Worm (Caenorhabditis elegans): ENCODE measurements around the gene nmy-1.

nmy-1 gene

DNA sequence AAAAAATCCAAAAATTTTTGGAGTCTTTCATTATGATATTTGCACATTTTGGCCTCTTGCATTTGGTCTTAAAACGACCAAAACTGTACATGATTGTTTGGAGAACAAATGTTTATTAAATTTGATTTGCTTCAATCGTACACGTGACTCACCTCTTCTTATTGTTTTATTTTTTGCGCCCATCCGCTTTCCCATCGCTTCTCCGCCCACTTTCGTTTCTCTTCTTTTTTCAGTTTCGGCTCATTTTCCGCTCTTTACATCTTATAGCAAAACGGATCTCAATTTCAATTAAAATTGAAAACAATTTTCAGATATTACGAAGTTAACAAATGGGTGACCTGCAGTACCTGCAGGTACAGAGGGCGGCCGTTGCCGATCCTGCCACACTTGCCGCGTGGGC lies at the start of gene nmy-1:
Gene nmy-1, plus strand, starts transcription at position 301 of the 400 bp plus-strand sequence.
- no peak for TF ChIP-seq mls-2 (tag; optimal IDR thresholded peaks at IDR 0.05)
- TF ChIP-seq elt-1 (tag; optimal IDR thresholded peaks at IDR 0.05; ENCODE audit: borderline replicate concordance, insufficient read depth), result no peak
- no peak for TF ChIP-seq ztf-11 (tag; optimal IDR thresholded peaks at IDR 0.05)
- TF ChIP-seq nhr-237 (tag; optimal IDR thresholded peaks at IDR 0.05), result no peak
- no peak for TF ChIP-seq nhr-76 (tag; optimal IDR thresholded peaks at IDR 0.05)
- no peak for TF ChIP-seq nhr-12 (tag; optimal IDR thresholded peaks at IDR 0.05)
- TF ChIP-seq lsy-2 (tag; optimal IDR thresholded peaks at IDR 0.05), result no peak
- TF ChIP-seq elt-3 (tag; optimal IDR thresholded peaks at IDR 0.05), result no peak
- no peak for TF ChIP-seq nhr-2 (tag; optimal IDR thresholded peaks at IDR 0.05)
- TF ChIP-seq ceh-43 (GFP tag; optimal IDR thresholded peaks at IDR 0.05), result no peak
- TF ChIP-seq nhr-28 (tag; optimal IDR thresholded peaks at IDR 0.05), result no peak
- no peak for TF ChIP-seq drap-1 (GFP tag; optimal IDR thresholded peaks at IDR 0.05)
- TF ChIP-seq mab-5 (tag; optimal IDR thresholded peaks at IDR 0.05), result no peak
- TF ChIP-seq zip-8 (tag; optimal IDR thresholded peaks at IDR 0.05), result no peak

DNA sequence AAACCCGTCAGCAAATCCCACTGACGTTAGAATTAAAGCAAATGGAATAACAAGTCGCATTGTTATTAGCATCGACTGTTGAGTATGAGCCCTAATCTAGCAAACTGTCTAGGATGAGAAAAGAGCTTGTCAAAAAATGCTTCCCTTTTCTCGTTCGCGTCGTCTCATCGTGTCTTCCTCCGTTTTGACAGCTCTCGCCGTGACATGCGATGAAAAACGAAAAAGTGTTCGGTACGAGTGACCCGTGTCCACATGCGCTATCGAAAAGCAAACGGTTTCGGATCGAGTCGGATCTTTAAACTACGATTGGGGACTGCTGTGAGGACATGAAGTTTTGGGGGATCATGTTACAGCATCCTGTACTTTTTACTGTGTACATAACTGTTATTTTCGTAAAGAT lies 47.0 kb upstream of the nmy-1 start, which contains the start of gene comt-1:
Gene comt-1, minus strand, starts transcription at position 101 of the 400 bp plus-strand sequence.
- TF ChIP-seq nhr-76 (tag; optimal IDR thresholded peaks at IDR 0.05) (no peak), cnd-1 (tag; optimal IDR thresholded peaks at IDR 0.05) (no peak), zip-8 (tag; optimal IDR thresholded peaks at IDR 0.05) (no peak), nhr-237 (tag; optimal IDR thresholded peaks at IDR 0.05) (no peak), lin-13 (tag; optimal IDR thresholded peaks at IDR 0.05) (no peak), mls-2 (tag; optimal IDR thresholded peaks at IDR 0.05) (no peak), mab-5 (tag; optimal IDR thresholded peaks at IDR 0.05) (no peak), ztf-11 (tag; optimal IDR thresholded peaks at IDR 0.05) (no peak), ceh-39 (tag; optimal IDR thresholded peaks at IDR 0.05) (no peak), nhr-12 (tag; optimal IDR thresholded peaks at IDR 0.05) (no peak), elt-1 (tag; optimal IDR thresholded peaks at IDR 0.05; ENCODE audit: borderline replicate concordance, insufficient read depth) (no peak)

DNA sequence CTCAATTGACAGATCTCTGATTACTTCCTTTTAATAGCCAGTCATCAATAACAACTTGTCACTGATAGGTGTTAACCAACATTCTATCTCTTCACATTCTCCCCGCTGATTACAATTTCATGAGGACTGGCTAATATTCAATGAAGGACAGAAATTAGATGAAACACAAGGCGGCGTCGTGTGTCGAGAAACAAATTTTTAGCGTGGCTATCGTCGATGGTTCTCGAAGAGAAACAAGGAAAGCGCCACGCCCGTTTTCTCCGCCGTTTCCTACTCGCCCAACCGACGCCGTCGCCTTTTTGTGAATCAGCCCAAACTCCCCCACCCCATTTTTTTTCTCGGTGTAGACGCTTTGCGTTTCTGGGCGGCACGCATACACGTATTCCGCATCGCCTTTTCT lies 45.4 kb upstream of the nmy-1 start, which contains the start of gene F53B3.6:
Gene F53B3.6, plus strand, starts transcription at position 284 of the 400 bp plus-strand sequence.
- TF ChIP-seq nhr-237 (tag; optimal IDR thresholded peaks at IDR 0.05) (no peak), mls-2 (tag; optimal IDR thresholded peaks at IDR 0.05) (no peak), flh-1 (GFP tag; optimal IDR thresholded peaks at IDR 0.05) (no peak), snpc-4 (tag; optimal IDR thresholded peaks at IDR 0.05) (no peak), sem-2 (GFP tag; optimal IDR thresholded peaks at IDR 0.05) (no peak), mep-1 (tag; optimal IDR thresholded peaks at IDR 0.05) (no peak), M03D4.4 (tag; optimal IDR thresholded peaks at IDR 0.05) (no peak), nhr-28 (tag; optimal IDR thresholded peaks at IDR 0.05) (no peak)

DNA sequence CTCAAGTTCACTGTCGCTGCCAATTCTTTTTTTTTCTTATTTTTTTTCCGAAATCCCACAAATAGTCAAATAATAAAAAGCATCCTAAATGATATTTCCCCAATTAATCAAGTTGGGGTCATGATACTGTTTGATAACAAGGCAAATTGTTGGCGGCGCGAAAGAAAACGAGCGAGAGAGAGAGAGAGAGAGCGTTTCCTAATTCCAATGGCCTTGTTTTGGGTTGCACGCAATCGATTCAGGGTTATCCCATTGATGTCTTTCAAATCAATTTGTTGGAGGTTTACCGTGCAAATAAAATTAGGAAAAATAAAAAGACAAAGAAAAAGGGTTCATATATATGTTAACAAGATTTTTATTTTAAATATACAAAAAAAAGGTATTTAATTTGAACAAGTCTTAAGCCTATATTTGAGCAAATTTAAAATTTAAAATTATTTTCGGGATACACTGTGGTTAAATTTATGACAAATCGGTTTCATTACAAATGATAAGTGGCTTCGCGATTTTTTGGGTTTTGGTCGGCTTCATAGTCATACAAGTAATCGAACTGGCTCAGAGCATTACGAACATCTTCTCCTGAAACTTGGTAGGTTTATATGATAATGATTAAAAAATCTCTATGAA lies 43.6 kb upstream of the nmy-1 start:
- TF ChIP-seq bed-3 (GFP tag; optimal IDR thresholded peaks at IDR 0.05) (no peak), sptf-1 (tag; optimal IDR thresholded peaks at IDR 0.05) (no peak), lin-32 (GFP tag; optimal IDR thresholded peaks at IDR 0.05) (no peak), ztf-11 (tag; optimal IDR thresholded peaks at IDR 0.05) (no peak), blmp-1 (tag; optimal IDR thresholded peaks at IDR 0.05) (no peak), pha-4 (tag; optimal IDR thresholded peaks at IDR 0.05) (no peak), lsy-2 (tag; optimal IDR thresholded peaks at IDR 0.05) (no peak), nhr-12 (tag; optimal IDR thresholded peaks at IDR 0.05) (no peak), nhr-28 (tag; optimal IDR thresholded peaks at IDR 0.05) (no peak), hlh-1 (tag; optimal IDR thresholded peaks at IDR 0.05) (no peak), lin-13 (tag; optimal IDR thresholded peaks at IDR 0.05) (no peak), elt-1 (tag; optimal IDR thresholded peaks at IDR 0.05; ENCODE audit: borderline replicate concordance, insufficient read depth) (no peak), ces-1 (GFP tag; optimal IDR thresholded peaks at IDR 0.05) (no peak), cnd-1 (tag; optimal IDR thresholded peaks at IDR 0.05) (no peak), mls-2 (tag; optimal IDR thresholded peaks at IDR 0.05) (no peak), unc-120 (tag; optimal IDR thresholded peaks at IDR 0.05; ENCODE audit: poor library complexity, severe bottlenecking) (no peak), ceh-83 (GFP tag; optimal IDR thresholded peaks at IDR 0.05) (no peak), zip-8 (tag; optimal IDR thresholded peaks at IDR 0.05) (no peak), snpc-4 (tag; optimal IDR thresholded peaks at IDR 0.05) (no peak), sem-2 (GFP tag; optimal IDR thresholded peaks at IDR 0.05) (no peak)

DNA sequence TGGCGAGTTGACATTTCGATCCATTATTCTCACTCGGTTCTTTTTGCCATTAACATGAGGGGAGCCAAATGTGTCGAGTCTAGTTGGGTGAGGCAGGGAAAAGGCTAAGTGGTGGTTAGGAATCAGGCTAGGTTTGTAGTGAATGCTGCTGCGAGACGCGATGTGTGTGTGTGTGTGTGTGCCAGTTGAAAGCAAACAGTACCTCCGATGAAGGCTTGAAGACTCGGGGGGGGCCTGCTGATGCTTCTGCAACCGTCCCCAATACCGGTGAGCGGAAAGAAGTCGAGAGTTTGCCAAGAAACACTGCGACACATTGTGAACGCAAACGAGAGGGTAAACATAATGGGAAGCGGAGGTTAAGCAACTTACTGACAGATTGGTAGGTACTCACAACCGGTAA lies 38.3 kb upstream of the nmy-1 start, which contains the start of gene F53B3.3:
Gene F53B3.3, minus strand, starts transcription at position 101 of the 400 bp plus-strand sequence.
- TF ChIP-seq elt-1 (tag; optimal IDR thresholded peaks at IDR 0.05; ENCODE audit: borderline replicate concordance, insufficient read depth) (no peak), ham-2 (GFP tag; optimal IDR thresholded peaks at IDR 0.05) (no peak), sptf-1 (tag; optimal IDR thresholded peaks at IDR 0.05) (peak; percentile 10), snpc-4 (tag; optimal IDR thresholded peaks at IDR 0.05) (no peak)

Measured in whole organism, mixed stage, embryonic.